Fruit fly (Drosophila melanogaster): ENCODE results near the gene IntS12.
A peak's percentile ranks its signal among the peaks of the same experiment; 100 is the strongest.

IntS12 gene

dm6 chr3R:26821117-26821516, 42.1 kb upstream of the IntS12 start (continued):
- no peak for TF ChIP-seq sim (GFP tag; IDR thresholded peaks at IDR 0.05)
- TF ChIP-seq CG1602 (GFP tag; optimal IDR thresholded peaks at IDR 0.05) = no peak
- TF ChIP-seq CG15601 (tag; optimal IDR thresholded peaks at IDR 0.05) = no peak
- TF ChIP-seq Nf-YC (tag; optimal IDR thresholded peaks at IDR 0.05) = no peak
- TF ChIP-seq CG4617 (GFP tag; optimal IDR thresholded peaks at IDR 0.05; ENCODE audit: borderline replicate concordance) = no peak
- TF ChIP-seq E2f1 (GFP tag; IDR thresholded peaks at IDR 0.05) = no peak
- TF ChIP-seq Spps (tag; optimal IDR thresholded peaks at IDR 0.05) = no peak
- TF ChIP-seq Dip3 (GFP tag; optimal IDR thresholded peaks at IDR 0.05) = no peak
- no peak for TF ChIP-seq CG18011 (GFP tag; optimal IDR thresholded peaks at IDR 0.05)
- TF ChIP-seq ems (GFP tag; optimal IDR thresholded peaks at IDR 0.05) = no peak
- peak; percentile 48 for TF ChIP-seq slbo (GFP tag; IDR thresholded peaks at IDR 0.05)
- no peak for TF ChIP-seq CG13775 (GFP tag; optimal IDR thresholded peaks at IDR 0.05)
- TF ChIP-seq CG13624 (GFP tag; optimal IDR thresholded peaks at IDR 0.05) = no peak
- TF ChIP-seq repo (GFP tag; optimal IDR thresholded peaks at IDR 0.05) = no peak
- no peak for TF ChIP-seq odd (GFP tag; optimal IDR thresholded peaks at IDR 0.05)
- TF ChIP-seq CG4707 (GFP tag; optimal IDR thresholded peaks at IDR 0.05) = no peak
- no peak for TF ChIP-seq hth (optimal IDR thresholded peaks at IDR 0.05)
- no peak for TF ChIP-seq gsb-n (tag; optimal IDR thresholded peaks at IDR 0.05)
- TF ChIP-seq CG32767 (GFP tag; IDR thresholded peaks at IDR 0.05) = no peak
- TF ChIP-seq sqz (GFP tag; optimal IDR thresholded peaks at IDR 0.05) = no peak
- TF ChIP-seq CG12769 (tag; optimal IDR thresholded peaks at IDR 0.05) = peak; percentile 14
- TF ChIP-seq CG7928 (GFP tag; optimal IDR thresholded peaks at IDR 0.05) = no peak
- no peak for TF ChIP-seq Bgb (GFP tag; IDR thresholded peaks at IDR 0.05; ENCODE audit: partially characterized antibody)
- no peak; the same call in 1 of the 2 replicates for TF ChIP-seq CG3847 (GFP tag; IDR thresholded peaks at IDR 0.05)
- no peak for TF ChIP-seq insv (GFP tag; optimal IDR thresholded peaks at IDR 0.05)
- TF ChIP-seq HLH4C (GFP tag; IDR thresholded peaks at IDR 0.05; ENCODE audit: partially characterized antibody) = no peak
- no peak for TF ChIP-seq CG9797 (GFP tag; optimal IDR thresholded peaks at IDR 0.05)
- TF ChIP-seq CG5245 (GFP tag; optimal IDR thresholded peaks at IDR 0.05) = no peak
- TF ChIP-seq ham (GFP tag; IDR thresholded peaks at IDR 0.05) = no peak
- no peak for TF ChIP-seq CG18476 (GFP tag; optimal IDR thresholded peaks at IDR 0.05)
- TF ChIP-seq CG16863 (GFP tag; optimal IDR thresholded peaks at IDR 0.05) = peak; percentile 2
- peak; percentile 42 for TF ChIP-seq CG2678 (tag; optimal IDR thresholded peaks at IDR 0.05)
- no peak for TF ChIP-seq shn (GFP tag; optimal IDR thresholded peaks at IDR 0.05)
- TF ChIP-seq vnd (GFP tag; IDR thresholded peaks at IDR 0.05; ENCODE audit: partially characterized antibody) = no peak
- TF ChIP-seq Sry-δ (GFP tag; optimal IDR thresholded peaks at IDR 0.05) = no peak
- no peak for TF ChIP-seq CG32772 (GFP tag; IDR thresholded peaks at IDR 0.05)
- TF ChIP-seq E2f2 (GFP tag; IDR thresholded peaks at IDR 0.05) = no peak
- no peak for TF ChIP-seq Lhr (GFP tag; optimal IDR thresholded peaks at IDR 0.05)
- no peak for TF ChIP-seq C15 (GFP tag; IDR thresholded peaks at IDR 0.05)
- TF ChIP-seq CG4360 (GFP tag; IDR thresholded peaks at IDR 0.05) = no peak
- TF ChIP-seq CG31224 (GFP tag; IDR thresholded peaks at IDR 0.05) = no peak
- TF ChIP-seq ap (GFP tag; IDR thresholded peaks at IDR 0.05) = 0 out of 2 replicates have a peak, but pooled peaks have one; percentile 15
- peak; percentile 31; the same call in 1 of the 2 replicates for TF ChIP-seq lmd (GFP tag; IDR thresholded peaks at IDR 0.05)
- no peak for TF ChIP-seq GATAe (GFP tag; conservative IDR thresholded peaks at IDR 0.05)
- no peak for TF ChIP-seq croc (GFP tag; conservative IDR thresholded peaks at IDR 0.05)
- TF ChIP-seq Doc3 (GFP tag; IDR thresholded peaks at IDR 0.05; ENCODE audit: partially characterized antibody) = no peak
- no peak for TF ChIP-seq dimm (GFP tag; IDR thresholded peaks at IDR 0.05)
- no peak for TF ChIP-seq CG10959 (GFP tag; IDR thresholded peaks at IDR 0.05)
- no peak for TF ChIP-seq CG6254 (GFP tag; optimal IDR thresholded peaks at IDR 0.05)
- 0 out of 3 replicates have a peak, but pooled peaks have one; percentile 34 for TF ChIP-seq CG11456 (GFP tag; IDR thresholded peaks at IDR 0.05)
- no peak for TF ChIP-seq sd (tag; optimal IDR thresholded peaks at IDR 0.05)
- peak; percentile 51 for TF ChIP-seq Abd-B (GFP tag; optimal IDR thresholded peaks at IDR 0.05)

Data from whole organism, embryonic.